Worm (Caenorhabditis elegans) whole organism, early embryonic: ENCODE results near the gene nlp-36.

Experiments
- B0310.2 ChIP-seq: sonication (generic microtip); optimal IDR thresholded peaks from 2 replicates; lab custom pipeline; 2016; ENCODE audit warnings: mild to moderate bottlenecking, missing genetic modification characterization, missing compliant biosample characterization
- F13C5.2 ChIP-seq: sonication (generic microtip); optimal IDR thresholded peaks from 2 replicates; lab custom pipeline; 2017; ENCODE audit warnings: mild to moderate bottlenecking, missing genetic modification characterization, inconsistent platforms, missing compliant biosample characterization
- aly-1 ChIP-seq: sonication (generic microtip); optimal IDR thresholded peaks from 2 replicates; lab custom pipeline; 2016; ENCODE audit warnings: missing genetic modification characterization, missing compliant biosample characterization
- ama-1 ChIP-seq: fragments of 150-350 bp; optimal IDR thresholded peaks from 2 replicates; lab custom pipeline; 2014
- ceh-13 ChIP-seq: fragments of 200-800 bp; sonication (Bioruptor generic); optimal IDR thresholded peaks from 2 replicates; lab custom pipeline; 2018; ENCODE audit warnings: mild to moderate bottlenecking, missing genetic modification characterization, missing compliant biosample characterization
- ceh-36 ChIP-seq: sonication (generic microtip); optimal IDR thresholded peaks from 2 replicates; lab custom pipeline; 2016; ENCODE audit warnings: missing genetic modification characterization, inconsistent platforms, missing compliant biosample characterization
- ets-7 ChIP-seq: sonication (generic microtip); optimal IDR thresholded peaks from 2 replicates; lab custom pipeline; 2016; ENCODE audit warnings: missing genotype, missing genetic modification characterization, missing compliant biosample characterization
- flt-1 ChIP-seq: fragments of 200-800 bp; sonication (Bioruptor generic); IDR thresholded peaks from 2 replicates; pipeline ENCODE4 v1.3.6; 2022; ENCODE audit warnings: missing genetic modification characterization, missing compliant biosample characterization
- hmbx-1 ChIP-seq: sonication (generic microtip); optimal IDR thresholded peaks from 2 replicates; lab custom pipeline; 2016; ENCODE audit warnings: mild to moderate bottlenecking, missing genetic modification characterization, missing compliant biosample characterization
- hmg-4 ChIP-seq: fragments of 200-800 bp; sonication (Bioruptor generic); optimal IDR thresholded peaks from 2 replicates; lab custom pipeline; 2018; ENCODE audit warnings: mild to moderate bottlenecking, missing genetic modification characterization, missing compliant biosample characterization
- hnd-1 ChIP-seq: sonication (generic microtip); optimal IDR thresholded peaks from 2 replicates; lab custom pipeline; 2016; ENCODE audit warnings: missing genetic modification characterization, missing compliant biosample characterization
- pes-1 ChIP-seq: fragments of 200-800 bp; sonication (Bioruptor generic); IDR thresholded peaks from 2 replicates; pipeline ENCODE4 v1.3.6; 2022; ENCODE audit warnings: missing genetic modification reagents, missing genetic modification characterization, missing compliant biosample characterization
- scrt-1 ChIP-seq: fragments of 200-800 bp; sonication (Bioruptor generic); IDR thresholded peaks from 2 replicates; pipeline ENCODE4 v1.3.6; 2022; ENCODE audit warnings: missing genetic modification characterization, missing compliant biosample characterization
- sea-1 ChIP-seq: fragments of 200-800 bp; sonication (Bioruptor generic); conservative IDR thresholded peaks from 2 replicates; pipeline ENCODE4 v1.3.6; 2022; ENCODE audit warnings: missing genetic modification characterization, missing compliant biosample characterization
- tbx-11 ChIP-seq: fragments of 200-800 bp; sonication (Bioruptor generic); IDR thresholded peaks from 2 replicates; pipeline ENCODE4 v1.3.6; 2022; ENCODE audit warnings: missing genetic modification characterization, missing compliant biosample characterization
- tbx-37 ChIP-seq: fragments of 200-800 bp; sonication (Bioruptor generic); conservative IDR thresholded peaks from 2 replicates; pipeline ENCODE4 v1.3.6; 2022; ENCODE audit warnings: missing genetic modification reagents, missing genetic modification characterization, missing compliant biosample characterization
- tra-4 ChIP-seq: sonication (generic microtip); optimal IDR thresholded peaks from 2 replicates; lab custom pipeline; 2017; ENCODE audit warnings: missing genetic modification characterization, missing compliant biosample characterization

The nlp-36 gene

ce11 chrIII:9521410-9522090 lies 33.0 kb downstream of the nlp-36 start, which contains the start of the genes clu-1 and prp-40:
Gene clu-1 (minus strand): TSS chrIII:9521460.
Gene prp-40 (plus strand): TSS chrIII:9522075.
- TF ChIP-seq hmg-4 (peak; percentile 37), B0310.2 (tag; lab: Kevin White, UChicago) (no peak), tbx-37 (0 out of 2 replicates have a peak, but pooled peaks have one; percentile 13), flt-1 (no peak), F13C5.2 (peak; percentile 36), pes-1 (GFP tag; lab: Robert Waterston, UW) (no peak), ets-7 (tag; lab: Kevin White, UChicago) (no peak), ama-1 (lab: Kevin White, UChicago) (no peak), tra-4 (tag; lab: Kevin White, UChicago) (no peak), sea-1 (GFP tag; lab: Robert Waterston, UW) (no peak), hmbx-1 (tag; lab: Kevin White, UChicago) (no peak), aly-1 (tag; lab: Kevin White, UChicago) (no peak)

ce11 chrIII:9523581-9523980 lies 35.0 kb downstream of the nlp-36 start, which contains the start of gene mrps-23:
Gene mrps-23 (minus strand): TSS chrIII:9523672.
- TF ChIP-seq scrt-1 (GFP tag; lab: Robert Waterston, UW) (no peak), ceh-36 (no peak), hmg-4 (peak; percentile 7), flt-1 (no peak), tra-4 (tag; lab: Kevin White, UChicago) (no peak)

- TF ChIP-seq tbx-11, result no peak
Observed at ce11 chrIII:9525252-9525651, 36.7 kb downstream of the nlp-36 start, which contains the start of gene trpp-3. Gene trpp-3 (plus strand): TSS chrIII:9525552.

ce11 chrIII:9526851-9527250 lies 38.3 kb downstream of the nlp-36 start, which contains the start of gene ZK1098.6:
Gene ZK1098.6 (plus strand): TSS chrIII:9527151.
- no peak for TF ChIP-seq ceh-36
- TF ChIP-seq aly-1 (tag; lab: Kevin White, UChicago), result no peak
- TF ChIP-seq tbx-11, result no peak
- TF ChIP-seq ceh-13, result no peak
- no peak for TF ChIP-seq pes-1 (GFP tag; lab: Robert Waterston, UW)
- TF ChIP-seq ama-1 (lab: Kevin White, UChicago), result no peak
- TF ChIP-seq hmg-4, result no peak
- no peak for TF ChIP-seq tbx-37
- TF ChIP-seq B0310.2 (tag; lab: Kevin White, UChicago), result no peak
- no peak for TF ChIP-seq ets-7 (tag; lab: Kevin White, UChicago)
- TF ChIP-seq hmbx-1 (tag; lab: Kevin White, UChicago), result no peak
- no peak for TF ChIP-seq F13C5.2
- no peak for TF ChIP-seq hnd-1 (tag; lab: Kevin White, UChicago)
- no peak for TF ChIP-seq flt-1

ce11 chrIII:9528824-9529223 lies 40.3 kb downstream of the nlp-36 start, which contains the start of gene ZK1098.2:
Gene ZK1098.2 (plus strand): TSS chrIII:9529159.
- TF ChIP-seq F13C5.2 (no peak), B0310.2 (tag; lab: Kevin White, UChicago) (no peak), tra-4 (tag; lab: Kevin White, UChicago) (no peak), ceh-36 (no peak), flt-1 (no peak), hnd-1 (tag; lab: Kevin White, UChicago) (no peak), tbx-37 (no peak), tbx-11 (no peak), pes-1 (GFP tag; lab: Robert Waterston, UW) (no peak), scrt-1 (GFP tag; lab: Robert Waterston, UW) (no peak)

- TF ChIP-seq aly-1 (tag; lab: Kevin White, UChicago) (no peak), hnd-1 (tag; lab: Kevin White, UChicago) (no peak), ceh-13 (no peak), F13C5.2 (no peak), sea-1 (GFP tag; lab: Robert Waterston, UW) (no peak), B0310.2 (tag; lab: Kevin White, UChicago) (no peak), flt-1 (no peak), hmg-4 (no peak), ceh-36 (no peak), ets-7 (tag; lab: Kevin White, UChicago) (no peak), tbx-37 (no peak), tbx-11 (no peak), scrt-1 (GFP tag; lab: Robert Waterston, UW) (no peak), pes-1 (GFP tag; lab: Robert Waterston, UW) (no peak), hmbx-1 (tag; lab: Kevin White, UChicago) (no peak), ama-1 (lab: Kevin White, UChicago) (no peak), tra-4 (tag; lab: Kevin White, UChicago) (no peak)
Observed at ce11 chrIII:9538655-9539155, 50.2 kb downstream of the nlp-36 start, which contains the start of gene ZK1098.3. Gene ZK1098.3 (minus strand): TSS chrIII:9538705.
